Worm (Caenorhabditis elegans) whole organism, L3 larva: ENCODE results near the gene ZC190.8.

Experiments used
- R02D3.7 ChIP-seq: fragments of 150-350 bp; optimal IDR thresholded peaks from 2 replicates; lab custom pipeline; 2014; ENCODE audit warnings: missing biosample characterization, missing genetic modification characterization
- aly-2 ChIP-seq: fragments of 150-350 bp; optimal IDR thresholded peaks from 2 replicates; lab custom pipeline; 2014; ENCODE audit warnings: missing biosample characterization, missing genetic modification characterization
- ama-1 ChIP-seq: fragments of 150-350 bp; optimal IDR thresholded peaks from 2 replicates; lab custom pipeline; 2018
- ceh-28 ChIP-seq: fragments of 150-350 bp; optimal IDR thresholded peaks from 2 replicates; lab custom pipeline; 2014; ENCODE audit warnings: missing biosample characterization, missing genetic modification reagents, missing genetic modification characterization
- egl-27 ChIP-seq: sonication (generic microtip); optimal IDR thresholded peaks from 4 replicates; lab custom pipeline; 2017; ENCODE audit warnings: missing biosample characterization, missing genetic modification reagents, missing genetic modification characterization
- egl-5 ChIP-seq: fragments of 150-350 bp; optimal IDR thresholded peaks from 2 replicates; lab custom pipeline; 2017; ENCODE audit warnings: missing biosample characterization, missing genetic modification reagents, missing genetic modification characterization, inconsistent platforms
- elt-1 ChIP-seq: fragments of 150-350 bp; optimal IDR thresholded peaks from 2 replicates; lab custom pipeline; 2014; ENCODE audit warnings: missing biosample characterization, missing genetic modification characterization
- elt-2 ChIP-seq: sonication (generic microtip); optimal IDR thresholded peaks from 2 replicates; lab custom pipeline; 2016; ENCODE audit warnings: missing genetic modification reagents, mild to moderate bottlenecking, missing genetic modification characterization, missing compliant biosample characterization
- elt-3 ChIP-seq, 3 experiments: fragments of 150-350 bp in 1 of 3; sonication (generic microtip) in 2 of 3; optimal IDR thresholded peaks; 2 replicates in 2 of 3; 4 replicates in 1 of 3; lab custom pipeline; 2014 to 2017; ENCODE audit warnings: missing biosample characterization in 3 of 3, missing genetic modification characterization in 3 of 3
- fkh-2 ChIP-seq: fragments of 150-350 bp; optimal IDR thresholded peaks from 2 replicates; lab custom pipeline; 2014; ENCODE audit warnings: missing biosample characterization, missing genetic modification reagents, missing genetic modification characterization
- fos-1 ChIP-seq: fragments of 150-350 bp; optimal IDR thresholded peaks from 2 replicates; lab custom pipeline; 2014; ENCODE audit warnings: missing biosample characterization, missing genetic modification characterization
- hmg-11 ChIP-seq: sonication (generic microtip); optimal IDR thresholded peaks from 2 replicates; lab custom pipeline; 2016; ENCODE audit warnings: missing genetic modification characterization, missing compliant biosample characterization
- jun-1 ChIP-seq: fragments of 150-350 bp; optimal IDR thresholded peaks from 2 replicates; lab custom pipeline; 2014; ENCODE audit warnings: missing biosample characterization, missing genetic modification reagents, missing genetic modification characterization
- lin-15B ChIP-seq: fragments of 150-350 bp; optimal IDR thresholded peaks from 2 replicates; lab custom pipeline; 2014; ENCODE audit warnings: missing biosample characterization, missing genetic modification characterization
- lin-39 ChIP-seq: fragments of 150-350 bp; optimal IDR thresholded peaks from 2 replicates; lab custom pipeline; 2018; ENCODE audit warnings: missing biosample characterization, missing genetic modification reagents, missing genetic modification characterization
- lsy-12 ChIP-seq: sonication (generic microtip); optimal IDR thresholded peaks from 2 replicates; lab custom pipeline; 2016; ENCODE audit warnings: mild to moderate bottlenecking, missing genetic modification characterization, missing compliant biosample characterization
- mdl-1 ChIP-seq: fragments of 150-350 bp; optimal IDR thresholded peaks from 2 replicates; lab custom pipeline; 2014; ENCODE audit warnings: missing biosample characterization, missing genetic modification characterization
- mml-1 ChIP-seq: fragments of 150-350 bp; sonication (generic microtip); optimal IDR thresholded peaks from 3 replicates; lab custom pipeline; 2014; ENCODE audit warnings: missing biosample characterization, missing genetic modification characterization
- nfya-1 ChIP-seq: sonication (generic microtip); optimal IDR thresholded peaks from 2 replicates; lab custom pipeline; 2017; ENCODE audit warnings: missing genetic modification characterization, mild to moderate bottlenecking, missing compliant biosample characterization, antibody characterized with exemption, moderate library complexity; ENCODE audit not compliant: insufficient read depth
- nhr-11 ChIP-seq: fragments of 150-350 bp; optimal IDR thresholded peaks from 2 replicates; lab custom pipeline; 2014; ENCODE audit warnings: missing biosample characterization, missing genetic modification characterization
- nhr-237 ChIP-seq: fragments of 150-350 bp; optimal IDR thresholded peaks from 2 replicates; lab custom pipeline; 2014; ENCODE audit warnings: missing biosample characterization, missing genetic modification characterization
- nhr-25 ChIP-seq: sonication (generic microtip); optimal IDR thresholded peaks from 2 replicates; lab custom pipeline; 2017; ENCODE audit warnings: missing biosample characterization, missing genetic modification characterization
- nhr-28 ChIP-seq: fragments of 150-350 bp; optimal IDR thresholded peaks from 2 replicates; lab custom pipeline; 2014; ENCODE audit warnings: missing biosample characterization, missing genetic modification characterization
- nhr-43 ChIP-seq: sonication (generic microtip); optimal IDR thresholded peaks from 2 replicates; lab custom pipeline; 2016; ENCODE audit warnings: mild to moderate bottlenecking, missing genetic modification characterization, missing compliant biosample characterization; ENCODE audit not compliant: poor library complexity, severe bottlenecking
- nhr-67 ChIP-seq: fragments of 150-350 bp; optimal IDR thresholded peaks from 2 replicates; lab custom pipeline; 2014; ENCODE audit warnings: missing biosample characterization, missing genetic modification characterization
- nhr-76 ChIP-seq: fragments of 150-350 bp; sonication (generic microtip); optimal IDR thresholded peaks from 5 replicates; lab custom pipeline; 2014; ENCODE audit warnings: missing biosample characterization, missing genetic modification characterization
- nhr-77 ChIP-seq: fragments of 150-350 bp; optimal IDR thresholded peaks from 2 replicates; lab custom pipeline; 2014; ENCODE audit warnings: missing biosample characterization, missing genetic modification characterization
- snpc-4 ChIP-seq: fragments of 150-350 bp; optimal IDR thresholded peaks from 2 replicates; lab custom pipeline; 2014; ENCODE audit warnings: missing biosample characterization, missing genetic modification characterization
- unc-39 ChIP-seq: sonication (generic microtip); optimal IDR thresholded peaks from 4 replicates; lab custom pipeline; 2017; ENCODE audit warnings: missing biosample characterization, missing genetic modification characterization
- unc-62 ChIP-seq: fragments of 150-350 bp; sonication (generic microtip); optimal IDR thresholded peaks from 4 replicates; lab custom pipeline; 2014; ENCODE audit warnings: missing biosample characterization, missing genetic modification reagents, missing genetic modification characterization
- zag-1 ChIP-seq: fragments of 150-350 bp; optimal IDR thresholded peaks from 2 replicates; lab custom pipeline; 2014; ENCODE audit warnings: missing biosample characterization, missing genetic modification characterization

ZC190.8 gene

DNA sequence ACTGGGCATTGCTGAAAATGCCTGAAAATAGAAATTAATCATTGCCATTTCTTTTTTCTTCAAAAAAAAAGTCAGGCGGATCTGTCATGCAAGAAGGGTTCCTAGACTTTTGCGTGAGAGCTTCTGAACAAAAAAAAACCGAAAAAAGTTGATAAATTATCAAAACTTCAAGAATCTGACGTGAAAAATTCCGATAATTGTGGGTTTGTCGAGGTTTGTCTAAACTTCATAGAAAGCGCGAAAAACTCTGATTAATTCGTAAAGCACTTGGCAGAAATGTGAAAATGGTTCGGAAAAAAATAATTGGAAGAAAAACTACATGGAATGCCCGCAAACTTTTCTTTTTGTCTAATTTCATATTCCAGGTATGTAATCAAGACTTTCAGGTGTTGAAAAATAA is 14.1 kb downstream of the ZC190.8 start, which contains the start of gene ZC190.5:
TSS of gene ZC190.5 (minus strand) at position 101 of the 400 bp plus-strand sequence.
- TF ChIP-seq nfya-1 (tag; lab: Kevin White, UChicago) (no peak), lin-15B (no peak), unc-39 (no peak), mdl-1 (no peak), ceh-28 (no peak), nhr-237 (no peak), zag-1 (no peak), fkh-2 (tag; lab: Kevin White, UChicago) (no peak), fos-1 (no peak), elt-2 (tag; lab: Kevin White, UChicago) (no peak), elt-1 (tag; lab: Kevin White, UChicago) (no peak), elt-3 (tag; optimal IDR thresholded peaks at IDR 0.05; lab: Kevin White, UChicago) (no peak), nhr-28 (tag; lab: Kevin White, UChicago) (no peak), unc-62 (GFP tag; lab: Kevin White, UChicago) (no peak), jun-1 (no peak), aly-2 (tag; lab: Kevin White, UChicago) (no peak), nhr-11 (tag; lab: Kevin White, UChicago) (no peak), nhr-67 (tag; lab: Kevin White, UChicago) (no peak), egl-27 (tag; lab: Kevin White, UChicago) (no peak), egl-5 (tag; lab: Kevin White, UChicago) (no peak)

DNA sequence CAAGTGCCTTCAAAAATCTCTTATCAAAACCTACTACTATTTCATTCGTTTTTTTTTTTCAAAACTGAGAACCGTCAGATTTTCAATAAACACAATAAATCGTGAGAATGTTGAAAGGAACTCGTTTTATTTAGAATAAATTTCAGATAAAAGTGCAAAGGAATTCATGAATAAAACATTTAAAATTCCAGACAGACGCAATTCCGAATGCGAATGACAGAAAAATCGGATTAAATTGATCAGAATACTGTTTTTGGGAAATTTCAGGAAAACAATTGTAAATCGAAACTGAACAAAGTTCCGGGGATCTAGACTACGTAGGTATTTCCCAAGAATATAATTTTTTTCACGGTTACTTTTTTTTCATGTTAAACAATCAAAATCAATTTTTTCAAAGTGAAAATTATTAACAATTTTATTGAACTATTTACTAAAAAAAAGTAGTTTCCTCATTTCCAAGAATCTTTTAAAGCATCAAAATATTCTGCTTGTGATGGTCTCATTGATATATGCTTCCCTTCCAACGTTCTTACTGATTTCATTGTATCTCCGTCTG is 16.0 kb downstream of the ZC190.8 start:
- TF ChIP-seq nhr-76 (peak; percentile 29), R02D3.7 (tag; lab: Kevin White, UChicago) (peak; percentile 5), nhr-77 (tag; lab: Kevin White, UChicago) (peak; percentile 70), aly-2 (tag; lab: Kevin White, UChicago) (peak; percentile 87), snpc-4 (tag; lab: Kevin White, UChicago) (no peak)

DNA sequence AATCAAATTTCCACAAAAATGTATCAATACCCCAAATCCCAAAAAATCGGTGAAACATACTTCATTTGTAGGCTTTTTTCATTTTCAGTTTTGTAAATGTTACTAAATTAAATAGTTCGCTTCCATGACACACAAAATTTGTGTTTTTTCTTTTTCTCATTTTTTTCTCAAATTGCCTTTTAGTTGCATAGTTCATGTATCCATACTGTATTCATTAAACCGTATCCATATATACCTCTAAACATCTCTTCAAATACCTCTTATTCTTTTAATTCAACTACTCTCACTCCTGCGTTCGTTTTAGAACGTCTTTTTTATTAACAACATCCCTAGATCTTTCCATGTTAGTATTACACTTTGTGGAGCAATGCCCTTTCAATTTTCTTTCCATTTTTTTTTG is 16.8 kb downstream of the ZC190.8 start:
- TF ChIP-seq zag-1 (no peak), mml-1 (tag; lab: Kevin White, UChicago) (no peak), egl-27 (tag; lab: Kevin White, UChicago) (no peak), fos-1 (no peak)

DNA sequence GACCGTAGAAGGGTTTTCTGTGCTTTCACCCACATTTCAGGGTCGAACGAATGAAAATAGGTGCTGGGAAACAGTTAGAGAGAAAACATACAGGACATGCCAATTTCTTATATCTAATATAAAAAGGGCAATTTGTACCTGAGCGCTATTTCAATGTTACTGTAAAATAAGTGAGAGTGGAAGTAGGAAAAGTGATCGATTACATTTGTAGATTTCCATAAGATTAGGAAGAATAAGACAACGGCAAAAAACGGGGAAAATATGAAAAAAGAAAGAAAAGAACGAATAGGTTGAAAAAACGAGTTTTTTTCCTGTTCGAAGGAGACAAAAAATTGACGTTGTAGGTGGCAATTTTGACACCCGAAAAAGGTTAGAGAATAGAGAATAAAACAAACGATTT is 19.4 kb downstream of the ZC190.8 start:
- TF ChIP-seq snpc-4 (tag; lab: Kevin White, UChicago) (no peak), nhr-25 (tag; lab: Kevin White, UChicago) (peak; percentile 44), elt-2 (tag; lab: Kevin White, UChicago) (no peak), hmg-11 (tag; lab: Kevin White, UChicago) (no peak), nhr-43 (tag; lab: Kevin White, UChicago) (no peak), unc-62 (GFP tag; lab: Kevin White, UChicago) (no peak), lin-39 (tag; lab: Kevin White, UChicago) (no peak), fkh-2 (tag; lab: Kevin White, UChicago) (no peak), nhr-237 (no peak), lsy-12 (tag; lab: Kevin White, UChicago) (no peak), ama-1 (lab: Kevin White, UChicago) (no peak), mml-1 (tag; lab: Kevin White, UChicago) (no peak), elt-3 (tag; optimal IDR thresholded peaks at IDR 0.05; lab: Kevin White, UChicago) (no peak), elt-1 (tag; lab: Kevin White, UChicago) (peak; percentile 83)
- TF ChIP-seq, all 47 proteins: peak for 2

DNA sequence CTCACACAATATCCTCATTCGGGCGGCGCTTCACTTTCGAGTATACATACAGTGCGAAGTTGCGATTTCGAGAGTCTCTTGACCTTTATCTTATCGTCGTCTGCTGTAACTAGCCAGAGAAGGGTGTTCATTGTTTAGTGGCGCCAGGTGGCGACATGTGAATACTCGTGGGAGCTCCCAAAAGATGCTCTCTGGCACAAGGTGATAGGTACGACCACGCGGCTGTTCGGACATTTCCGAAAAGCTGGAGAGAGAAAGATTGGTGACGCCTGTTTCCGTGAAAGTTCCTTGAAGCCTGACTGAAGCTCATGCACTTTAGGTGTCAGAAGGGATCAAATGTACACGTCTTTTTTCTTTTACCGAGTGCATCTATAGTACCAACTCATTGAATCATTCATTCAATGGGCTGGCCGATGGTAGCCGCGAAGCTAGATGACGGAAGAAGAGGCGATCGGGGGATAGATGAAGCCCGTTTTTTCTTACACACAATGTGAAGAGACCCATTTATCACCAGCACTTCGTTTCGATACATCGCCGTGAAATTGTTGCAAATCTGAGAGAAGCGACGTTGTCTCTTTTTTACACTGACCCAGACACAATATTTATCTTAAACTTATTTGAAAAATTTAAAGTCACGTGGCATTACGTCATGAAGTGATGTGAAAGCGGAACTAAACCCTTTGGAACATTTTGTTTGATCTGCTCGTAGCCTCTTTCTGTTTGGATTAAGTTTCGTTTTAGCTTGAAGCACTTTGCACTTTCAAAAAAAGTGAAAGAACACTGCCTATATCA is 20.2 kb downstream of the ZC190.8 start:
- TF ChIP-seq ceh-28 (no peak), lin-39 (tag; lab: Kevin White, UChicago) (peak; percentile 4), nhr-25 (tag; lab: Kevin White, UChicago) (peak; percentile 30)
